Fruit fly (Drosophila melanogaster): ENCODE data around the gene fh.

DNA sequence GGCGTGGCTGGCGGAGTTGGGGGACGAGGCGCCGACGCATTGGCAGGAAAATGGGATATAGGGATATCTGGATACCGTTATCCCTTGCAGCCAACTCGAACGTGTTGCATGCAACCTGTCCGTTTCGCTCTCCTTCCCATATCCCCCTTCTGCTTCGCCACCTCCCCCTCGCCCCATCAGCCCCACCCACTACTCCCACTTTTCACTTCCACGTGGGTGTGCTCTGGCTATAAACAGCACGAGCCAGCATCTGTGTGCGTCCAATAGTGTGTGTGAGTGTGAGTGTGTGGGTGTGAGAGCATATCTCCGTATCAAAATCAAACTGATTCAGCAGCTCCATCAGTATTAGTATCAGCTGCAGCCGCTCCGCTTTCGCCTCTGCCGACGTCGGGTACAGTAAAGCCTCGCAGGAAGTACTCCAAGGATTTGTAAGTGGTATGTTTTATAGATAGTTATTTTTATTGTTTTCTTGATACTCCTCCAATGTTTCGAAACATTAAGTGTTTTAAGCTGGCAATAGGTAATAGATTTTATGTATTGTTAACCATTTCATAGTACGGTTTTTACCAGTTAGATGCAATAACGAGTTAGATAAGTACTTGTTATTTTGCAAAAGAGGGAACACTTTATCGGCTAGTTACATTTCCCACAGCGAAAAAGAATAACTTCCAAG lies 29.8 kb downstream of the fh start:
- TF ChIP-seq psq (optimal IDR thresholded peaks at IDR 0.05) (no peak), h (optimal IDR thresholded peaks at IDR 0.05) (no peak), Sin3A (optimal IDR thresholded peaks at IDR 0.05) (no peak)
